Worm (Caenorhabditis elegans): ENCODE results near the gene sahd-1.

DNA sequence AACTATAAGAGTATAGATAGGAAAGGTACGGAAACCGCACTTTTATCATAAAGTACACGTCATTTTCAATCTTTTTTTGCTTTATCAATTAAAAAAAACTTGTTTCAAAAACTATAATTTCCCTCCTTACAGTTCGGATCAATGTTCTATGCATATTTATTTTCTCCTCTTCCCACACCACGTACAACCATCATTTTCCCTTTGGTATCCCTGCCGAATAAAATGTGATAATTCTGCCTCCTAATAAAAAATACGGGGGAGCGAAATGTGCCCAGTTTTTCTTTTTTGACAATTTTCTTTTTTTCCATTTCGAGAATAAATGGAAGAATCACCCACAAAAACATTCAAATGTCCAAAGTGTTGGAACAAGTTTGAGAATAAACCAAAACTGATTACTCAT is 797 bp upstream of the sahd-1 start, which contains the start of gene ZK177.3:
- no peak for TF ChIP-seq nhr-28 (tag; optimal IDR thresholded peaks at IDR 0.05)
- no peak for TF ChIP-seq hlh-1 (tag; optimal IDR thresholded peaks at IDR 0.05)
- no peak for TF ChIP-seq nhr-237 (tag; optimal IDR thresholded peaks at IDR 0.05)
